Worm (Caenorhabditis elegans) whole organism, late embryonic: ENCODE measurements around the gene best-2.

Experiments
- ama-1 ChIP-seq: fragments of 150-350 bp; optimal IDR thresholded peaks from 2 replicates; lab custom pipeline; 2014
- ceh-9 ChIP-seq: sonication (generic microtip); optimal IDR thresholded peaks from 2 replicates; lab custom pipeline; 2016; ENCODE audit warnings: mild to moderate bottlenecking, missing genetic modification characterization, inconsistent platforms, missing compliant biosample characterization
- che-1 ChIP-seq: sonication (generic microtip); optimal IDR thresholded peaks from 2 replicates; lab custom pipeline; 2016; ENCODE audit warnings: mild to moderate bottlenecking, missing genetic modification characterization, missing compliant biosample characterization
- elt-2 ChIP-seq: sonication (generic microtip); optimal IDR thresholded peaks from 2 replicates; lab custom pipeline; 2016; ENCODE audit warnings: missing genetic modification reagents, missing genetic modification characterization, missing compliant biosample characterization
- hlh-8 ChIP-seq: sonication (generic microtip); optimal IDR thresholded peaks from 2 replicates; lab custom pipeline; 2016; ENCODE audit warnings: missing genotype, missing genetic modification characterization, missing compliant biosample characterization
- nfya-1 ChIP-seq: sonication (generic microtip); optimal IDR thresholded peaks from 2 replicates; lab custom pipeline; 2017; ENCODE audit warnings: missing genetic modification characterization, mild to moderate bottlenecking, missing compliant biosample characterization, antibody characterized with exemption, moderate library complexity
- odd-2 ChIP-seq: sonication (generic microtip); optimal IDR thresholded peaks from 2 replicates; lab custom pipeline; 2017; ENCODE audit warnings: antibody characterized with exemption, mild to moderate bottlenecking, missing genetic modification characterization, missing compliant biosample characterization
- pqm-1 ChIP-seq: sonication (generic microtip); optimal IDR thresholded peaks from 2 replicates; lab custom pipeline; 2016; ENCODE audit warnings: missing genetic modification characterization, missing compliant biosample characterization
- tbx-7 ChIP-seq: sonication (generic microtip); optimal IDR thresholded peaks from 2 replicates; lab custom pipeline; 2016; ENCODE audit warnings: missing genotype, missing genetic modification characterization, missing compliant biosample characterization
- unc-42 ChIP-seq: sonication (generic microtip); optimal IDR thresholded peaks from 2 replicates; lab custom pipeline; 2016; ENCODE audit warnings: missing genotype, missing genetic modification characterization, missing compliant biosample characterization

ce11 chrIV:13110876-13111275 lies 2.0 kb downstream of the best-2 start:
- TF ChIP-seq ceh-9 (tag; lab: Kevin White, UChicago): no peak
- no peak for TF ChIP-seq ama-1 (lab: Kevin White, UChicago)
- TF ChIP-seq elt-2 (tag; lab: Kevin White, UChicago): no peak
- TF ChIP-seq unc-42 (tag; lab: Kevin White, UChicago): no peak
- no peak for TF ChIP-seq nfya-1 (tag; lab: Kevin White, UChicago)
- no peak for TF ChIP-seq odd-2 (tag; lab: Kevin White, UChicago)
- no peak for TF ChIP-seq pqm-1
- TF ChIP-seq tbx-7 (tag; lab: Kevin White, UChicago): no peak
- no peak for TF ChIP-seq hlh-8 (tag; lab: Kevin White, UChicago)
- TF ChIP-seq che-1 (tag; lab: Kevin White, UChicago): no peak
